Worm (Caenorhabditis elegans): Measurements from ENCODE around the gene prkl-1.

ce11 chrIV:7018623-7019022 lies 31.9 kb upstream of the prkl-1 start:
- no peak for TF ChIP-seq ama-1 (optimal IDR thresholded peaks at IDR 0.05)
- TF ChIP-seq ama-1 (GFP tag; optimal IDR thresholded peaks at IDR 0.05): no peak
- no peak for TF ChIP-seq lin-40 (tag; optimal IDR thresholded peaks at IDR 0.05)
